Fruit fly (Drosophila melanogaster) whole organism, pupa: Measurements from ENCODE around the gene CG6441.

Experiments used
- CG10348 ChIP-seq: fragments of 200-800 bp; sonication (Bioruptor generic); IDR thresholded peaks from 2 replicates; pipeline ENCODE4 v1.3.6; 2022; ENCODE audit warnings: missing biosample characterization, missing genetic modification characterization
- CG12605 ChIP-seq: fragments of 200-800 bp; sonication (Bioruptor generic); IDR thresholded peaks from 2 replicates; pipeline ENCODE4 v1.3.6; 2022; ENCODE audit warnings: missing biosample characterization, missing genetic modification characterization
- CG13204 ChIP-seq: fragments of 200-800 bp; sonication (Bioruptor generic); optimal IDR thresholded peaks from 2 replicates; lab custom pipeline; 2018; ENCODE audit warnings: missing biosample characterization, mild to moderate bottlenecking, missing genetic modification characterization, moderate library complexity
- CG14655 ChIP-seq: fragments of 200-800 bp; sonication (Bioruptor generic); optimal IDR thresholded peaks from 3 replicates; lab custom pipeline; 2017; ENCODE audit warnings: mild to moderate bottlenecking, missing biosample characterization, missing genetic modification reagents, missing genetic modification characterization
- CG15710 ChIP-seq: fragments of 200-800 bp; sonication (Bioruptor generic); optimal IDR thresholded peaks from 2 replicates; lab custom pipeline; 2018; ENCODE audit warnings: missing biosample characterization, mild to moderate bottlenecking, missing genetic modification characterization, moderate library complexity
- CG17806 ChIP-seq: fragments of 200-800 bp; sonication (Bioruptor generic); optimal IDR thresholded peaks from 2 replicates; lab custom pipeline; 2018; ENCODE audit warnings: missing biosample characterization, mild to moderate bottlenecking, missing genetic modification characterization, moderate library complexity
- CG32121 ChIP-seq: fragments of 200-800 bp; sonication (Bioruptor generic); IDR thresholded peaks from 2 replicates; pipeline ENCODE4 v1.3.6; 2022; ENCODE audit warnings: missing biosample characterization, missing genetic modification characterization
- CG34367 ChIP-seq: fragments of 200-800 bp; sonication (Bioruptor generic); optimal IDR thresholded peaks from 2 replicates; lab custom pipeline; 2018; ENCODE audit warnings: missing biosample characterization, mild to moderate bottlenecking, missing genetic modification characterization
- CG4496 ChIP-seq: fragments of 200-800 bp; sonication (Bioruptor generic); IDR thresholded peaks from 3 replicates; pipeline ENCODE4 v1.3.6; 2022; ENCODE audit warnings: missing biosample characterization, missing genetic modification characterization
- CG8159 ChIP-seq: fragments of 200-800 bp; sonication (Bioruptor generic); optimal IDR thresholded peaks from 3 replicates; lab custom pipeline; 2018; ENCODE audit warnings: missing biosample characterization, mild to moderate bottlenecking, missing genetic modification characterization, moderate library complexity
- CG8301 ChIP-seq: fragments of 200-800 bp; sonication (Bioruptor generic); optimal IDR thresholded peaks from 2 replicates; lab custom pipeline; 2018; ENCODE audit warnings: missing biosample characterization, mild to moderate bottlenecking, missing genetic modification characterization
- CG9948 ChIP-seq: fragments of 200-800 bp; sonication (Bioruptor generic); optimal IDR thresholded peaks from 2 replicates; lab custom pipeline; 2018; ENCODE audit warnings: missing biosample characterization, mild to moderate bottlenecking, missing genetic modification characterization, moderate library complexity
- D1 ChIP-seq: fragments of 200-800 bp; sonication (Bioruptor generic); optimal IDR thresholded peaks from 2 replicates; lab custom pipeline; 2018; ENCODE audit warnings: missing biosample characterization, mild to moderate bottlenecking, missing genetic modification characterization, moderate library complexity
- EcR ChIP-seq: fragments of 200-800 bp; sonication (Bioruptor generic); optimal IDR thresholded peaks from 3 replicates; lab custom pipeline; 2019; ENCODE audit warnings: missing biosample characterization, missing genetic modification characterization, mild to moderate bottlenecking, moderate library complexity, missing genetic modification reagents
- Ets98B ChIP-seq: fragments of 200-800 bp; sonication (Bioruptor generic); IDR thresholded peaks from 2 replicates; pipeline ENCODE4 v1.3.6; 2022; ENCODE audit warnings: missing biosample characterization, missing genetic modification characterization
- Pif1A ChIP-seq: fragments of 200-800 bp; sonication (Bioruptor generic); optimal IDR thresholded peaks from 3 replicates; lab custom pipeline; 2016; ENCODE audit warnings: missing biosample characterization, missing genetic modification characterization
- Pif1B ChIP-seq: fragments of 200-800 bp; sonication (Bioruptor generic); optimal IDR thresholded peaks from 3 replicates; lab custom pipeline; 2016; ENCODE audit warnings: missing biosample characterization, missing genetic modification characterization
- Snoo ChIP-seq: fragments of 200-800 bp; sonication (Bioruptor generic); optimal IDR thresholded peaks from 3 replicates; lab custom pipeline; 2017; ENCODE audit warnings: missing biosample characterization, mild to moderate bottlenecking, missing genetic modification characterization, inconsistent platforms
- fd96Ca ChIP-seq: fragments of 200-800 bp; sonication (Bioruptor generic); IDR thresholded peaks from 3 replicates; pipeline ENCODE4 v1.3.6; 2022; ENCODE audit warnings: missing biosample characterization, missing genetic modification characterization
- gl ChIP-seq: fragments of 200-800 bp; sonication (Bioruptor generic); optimal IDR thresholded peaks from 2 replicates; lab custom pipeline; 2018; ENCODE audit warnings: missing biosample characterization, mild to moderate bottlenecking, missing genetic modification characterization
- rn ChIP-seq: fragments of 200-800 bp; sonication (Bioruptor generic); IDR thresholded peaks from 2 replicates; pipeline ENCODE4 v1.3.6; 2022; ENCODE audit warnings: missing biosample characterization, missing genetic modification characterization

CG6441 gene

DNA sequence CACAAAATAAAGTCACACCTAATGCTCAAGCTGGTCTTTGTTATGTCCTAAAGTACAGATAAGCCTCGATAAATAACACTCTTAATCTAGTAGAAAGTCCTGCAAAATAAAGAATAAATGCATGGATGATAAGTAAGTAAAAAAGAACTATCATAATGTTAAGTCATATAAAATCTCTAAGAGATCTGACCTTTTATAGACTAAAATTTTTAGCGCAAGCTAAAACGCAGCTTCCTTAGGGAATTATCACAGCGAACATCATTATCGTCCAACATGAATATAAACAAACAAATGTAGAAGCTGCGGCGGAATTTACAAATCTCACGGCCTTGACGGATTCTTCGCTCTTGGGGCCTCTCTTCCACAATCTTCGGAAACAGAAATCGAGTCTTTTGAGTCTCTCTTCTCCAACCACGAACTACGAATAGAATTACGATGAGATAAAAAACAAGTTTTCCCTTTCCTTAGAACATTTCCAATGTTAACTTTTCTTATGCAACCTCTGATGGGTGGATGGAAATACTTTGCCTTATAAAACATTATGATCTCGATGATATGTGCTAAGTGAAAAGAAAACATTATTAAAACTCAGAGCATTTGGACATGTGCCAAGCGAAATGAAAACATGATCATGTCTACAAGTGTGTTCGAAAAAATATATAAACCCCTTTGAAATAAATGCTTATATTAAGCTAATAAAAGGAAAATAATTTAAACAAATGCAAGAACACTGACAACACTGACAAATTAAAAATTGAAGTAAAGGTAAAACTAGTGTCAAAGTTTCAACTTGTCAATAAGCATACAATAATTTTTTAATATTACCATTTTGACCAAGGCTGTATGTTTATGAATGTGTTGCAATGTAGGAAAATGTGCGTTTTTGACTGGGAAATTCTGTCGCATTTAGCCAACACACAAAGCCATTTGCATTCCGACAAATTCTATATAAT is 20.1 kb downstream of the CG6441 start:
- TF ChIP-seq CG8301 (tag; lab: Kevin White, UChicago) (peak; percentile 37), CG14655 (peak; percentile 35), CG32121 (GFP tag; lab: Robert Waterston, UW) (peak; percentile 54), rn (GFP tag; lab: Robert Waterston, UW) (no peak), CG34367 (tag; lab: Kevin White, UChicago) (peak; percentile 41), Ets98B (GFP tag; lab: Robert Waterston, UW) (0 out of 2 replicates have a peak, but pooled peaks have one; percentile 27), Pif1B (GFP tag; lab: Kevin White, UChicago) (no peak), CG15710 (peak; percentile 46), CG10348 (no peak), fd96Ca (no peak), EcR (GFP tag; lab: Kevin White, UChicago) (no peak), Pif1A (GFP tag; lab: Kevin White, UChicago) (no peak), CG4496 (GFP tag; lab: Robert Waterston, UW) (0 out of 3 replicates have a peak, but pooled peaks have one; percentile 5), D1 (tag; lab: Kevin White, UChicago) (peak; percentile 21), CG17806 (tag; lab: Kevin White, UChicago) (peak; percentile 8), CG12605 (GFP tag; lab: Robert Waterston, UW) (0 out of 2 replicates have a peak, but pooled peaks have one; percentile 25), CG9948 (tag; lab: Kevin White, UChicago) (peak; percentile 24)

DNA sequence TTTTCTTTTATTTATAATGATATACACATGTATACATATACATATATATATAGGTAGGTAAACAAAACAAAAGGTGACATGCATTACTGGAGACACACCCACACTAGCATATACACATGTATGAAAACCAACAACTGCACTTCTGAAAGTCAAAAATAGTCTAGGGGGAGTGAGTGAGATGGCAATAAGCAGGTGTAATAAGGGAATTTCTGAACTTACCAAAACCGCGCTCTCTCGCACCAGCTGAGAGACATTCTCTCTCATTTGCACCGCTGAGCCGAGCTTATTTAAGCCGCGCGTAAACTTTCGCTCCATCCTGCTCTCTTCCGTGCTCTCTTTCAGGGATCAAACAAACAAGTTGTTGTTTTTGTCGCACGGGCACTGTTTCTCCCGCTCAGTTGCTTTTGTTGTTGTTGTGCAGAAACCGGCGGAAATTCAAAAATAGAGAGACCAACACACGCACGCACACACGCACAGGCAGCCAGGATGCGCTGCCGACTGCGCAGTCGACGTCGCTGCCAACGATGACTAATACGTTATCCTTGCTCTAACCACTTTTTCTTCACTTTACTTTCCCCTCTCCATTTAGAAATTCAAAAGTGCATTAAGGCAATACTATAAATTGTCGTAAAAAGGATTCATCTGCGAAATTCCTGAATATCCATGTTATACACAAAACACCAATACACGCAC is 20.9 kb downstream of the CG6441 start:
- TF ChIP-seq CG10348 (no peak), CG8159 (tag; lab: Kevin White, UChicago) (no peak), CG13204 (GFP tag; lab: Kevin White, UChicago) (no peak), Ets98B (GFP tag; lab: Robert Waterston, UW) (no peak), Pif1B (GFP tag; lab: Kevin White, UChicago) (no peak), CG4496 (GFP tag; lab: Robert Waterston, UW) (peak; percentile 79), Pif1A (GFP tag; lab: Kevin White, UChicago) (no peak), CG34367 (tag; lab: Kevin White, UChicago) (no peak), CG9948 (tag; lab: Kevin White, UChicago) (no peak), fd96Ca (0 out of 3 replicates have a peak, but pooled peaks have one; percentile 24)

DNA sequence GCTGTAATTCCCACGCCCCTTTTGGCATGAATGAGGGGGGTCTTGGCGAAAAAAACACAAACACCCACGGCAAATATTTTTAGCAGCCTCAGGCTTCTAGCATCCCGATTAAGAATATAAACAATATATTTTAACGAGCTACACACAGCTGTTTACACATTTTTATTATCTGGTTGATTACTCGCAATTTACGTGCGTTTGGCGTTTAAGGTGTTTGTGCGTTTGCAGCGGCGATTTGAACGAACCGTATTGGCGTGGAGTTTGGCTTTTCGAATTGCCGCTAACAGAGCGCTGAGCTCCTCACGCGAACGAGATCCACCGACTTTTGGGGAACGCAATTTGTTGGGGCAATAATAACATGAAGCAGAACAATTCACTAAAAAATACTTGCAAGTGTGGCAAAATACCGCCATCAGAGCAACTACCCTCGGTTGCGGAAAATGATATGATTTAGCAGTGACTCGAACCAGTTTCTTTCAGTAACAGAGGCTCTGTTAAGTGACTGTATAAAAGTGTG is 21.5 kb downstream of the CG6441 start, which contains the start of gene Ziz:
Gene Ziz (minus strand): TSS at position 321 of the 517 bp plus-strand sequence.
- TF ChIP-seq rn (GFP tag; lab: Robert Waterston, UW) (no peak), Ets98B (GFP tag; lab: Robert Waterston, UW) (peak; percentile 52; the same call in 1 of the 2 replicates), Pif1A (GFP tag; lab: Kevin White, UChicago) (no peak), CG10348 (no peak), CG17806 (tag; lab: Kevin White, UChicago) (no peak), CG8159 (tag; lab: Kevin White, UChicago) (no peak), CG13204 (GFP tag; lab: Kevin White, UChicago) (no peak), CG14655 (no peak), D1 (tag; lab: Kevin White, UChicago) (no peak), Pif1B (GFP tag; lab: Kevin White, UChicago) (no peak), CG4496 (GFP tag; lab: Robert Waterston, UW) (peak; percentile 51; the same call in 2 of the 3 replicates), CG34367 (tag; lab: Kevin White, UChicago) (no peak), EcR (GFP tag; lab: Kevin White, UChicago) (peak; percentile 22), CG12605 (GFP tag; lab: Robert Waterston, UW) (no peak), CG9948 (tag; lab: Kevin White, UChicago) (no peak)

DNA sequence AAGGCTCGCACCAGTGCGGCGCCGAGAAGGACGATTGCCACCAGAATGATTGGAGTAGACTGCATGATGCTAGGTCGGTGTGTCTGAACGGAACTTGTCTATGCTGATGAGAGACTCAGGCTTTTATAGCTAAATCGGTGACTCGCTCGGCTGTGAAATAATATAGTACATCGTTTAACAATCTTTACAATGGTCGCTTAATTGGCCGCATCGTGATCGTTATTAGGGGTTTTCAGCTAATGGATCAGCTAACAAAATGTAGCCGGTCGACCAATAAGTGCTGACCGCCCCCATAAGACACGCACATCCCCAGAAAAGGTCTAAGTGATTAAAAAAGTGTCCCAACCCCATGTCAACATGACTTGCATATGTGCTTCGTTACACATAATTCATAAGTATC is 22.8 kb downstream of the CG6441 start, which contains the start of gene Obp28a:
Gene Obp28a (minus strand): TSS at position 101 of the 400 bp plus-strand sequence.
- TF ChIP-seq Pif1A (GFP tag; lab: Kevin White, UChicago), result no peak
- no peak for TF ChIP-seq D1 (tag; lab: Kevin White, UChicago)
- TF ChIP-seq gl (tag; lab: Kevin White, UChicago), result no peak
- TF ChIP-seq CG8159 (tag; lab: Kevin White, UChicago), result no peak
- TF ChIP-seq fd96Ca, result no peak
- no peak for TF ChIP-seq Snoo (tag; lab: Kevin White, UChicago)
- no peak for TF ChIP-seq CG14655
- TF ChIP-seq Pif1B (GFP tag; lab: Kevin White, UChicago), result no peak
- TF ChIP-seq rn (GFP tag; lab: Robert Waterston, UW), result no peak
- no peak for TF ChIP-seq Ets98B (GFP tag; lab: Robert Waterston, UW)
- TF ChIP-seq CG9948 (tag; lab: Kevin White, UChicago), result no peak
- no peak for TF ChIP-seq CG13204 (GFP tag; lab: Kevin White, UChicago)
- no peak for TF ChIP-seq CG17806 (tag; lab: Kevin White, UChicago)
- no peak for TF ChIP-seq CG34367 (tag; lab: Kevin White, UChicago)
- TF ChIP-seq CG15710, result no peak
